Worm (Caenorhabditis elegans) whole organism, late embryonic: ENCODE results near the gene col-75.

Source experiments
- C38D4.7 ChIP-seq: fragments of 200-800 bp; sonication (Bioruptor generic); optimal IDR thresholded peaks from 2 replicates; lab custom pipeline; 2018; ENCODE audit warnings: mild to moderate bottlenecking, missing genetic modification characterization, moderate library complexity, missing compliant biosample characterization
- K09A11.1 ChIP-seq: sonication (generic microtip); optimal IDR thresholded peaks from 2 replicates; lab custom pipeline; 2017; ENCODE audit warnings: antibody characterized with exemption, mild to moderate bottlenecking, missing genetic modification characterization, missing compliant biosample characterization; ENCODE audit not compliant: insufficient read depth
- T23F11.4 ChIP-seq: fragments of 200-800 bp; sonication (Bioruptor generic); optimal IDR thresholded peaks from 2 replicates; lab custom pipeline; 2018; ENCODE audit warnings: mild to moderate bottlenecking, missing genetic modification characterization, missing compliant biosample characterization
- ama-1 ChIP-seq: fragments of 150-350 bp; optimal IDR thresholded peaks from 2 replicates; lab custom pipeline; 2014
- ceh-14 ChIP-seq: sonication (generic microtip); optimal IDR thresholded peaks from 2 replicates; lab custom pipeline; 2016; ENCODE audit warnings: missing genotype, missing genetic modification characterization, missing compliant biosample characterization
- ceh-19 ChIP-seq: fragments of 200-800 bp; sonication (Bioruptor generic); optimal IDR thresholded peaks from 2 replicates; lab custom pipeline; 2018; ENCODE audit warnings: mild to moderate bottlenecking, missing genetic modification characterization, missing compliant biosample characterization
- ceh-2 ChIP-seq: sonication (generic microtip); optimal IDR thresholded peaks from 2 replicates; lab custom pipeline; 2016; ENCODE audit warnings: missing genotype, missing genetic modification characterization, missing compliant biosample characterization
- ceh-6 ChIP-seq: fragments of 200-800 bp; sonication (Bioruptor generic); optimal IDR thresholded peaks from 2 replicates; lab custom pipeline; 2018; ENCODE audit warnings: mild to moderate bottlenecking, missing genetic modification characterization, missing compliant biosample characterization
- che-1 ChIP-seq: sonication (generic microtip); optimal IDR thresholded peaks from 2 replicates; lab custom pipeline; 2016; ENCODE audit warnings: mild to moderate bottlenecking, missing genetic modification characterization, missing compliant biosample characterization
- dmd-4 ChIP-seq: sonication (generic microtip); optimal IDR thresholded peaks from 2 replicates; lab custom pipeline; 2016; ENCODE audit warnings: borderline replicate concordance, missing genetic modification characterization, missing compliant biosample characterization
- dve-1 ChIP-seq: sonication (generic microtip); optimal IDR thresholded peaks from 2 replicates; lab custom pipeline; 2017; ENCODE audit warnings: antibody characterized with exemption, mild to moderate bottlenecking, missing genetic modification characterization, missing compliant biosample characterization
- elt-2 ChIP-seq: sonication (generic microtip); optimal IDR thresholded peaks from 2 replicates; lab custom pipeline; 2016; ENCODE audit warnings: missing genetic modification reagents, missing genetic modification characterization, missing compliant biosample characterization
- elt-4 ChIP-seq: sonication (generic microtip); optimal IDR thresholded peaks from 2 replicates; lab custom pipeline; 2016; ENCODE audit warnings: missing genetic modification characterization, missing compliant biosample characterization
- ets-4 ChIP-seq: sonication (generic microtip); optimal IDR thresholded peaks from 2 replicates; lab custom pipeline; 2016; ENCODE audit warnings: missing genetic modification characterization, missing compliant biosample characterization
- fax-1 ChIP-seq: sonication (generic microtip); optimal IDR thresholded peaks from 2 replicates; lab custom pipeline; 2016; ENCODE audit warnings: missing genotype, missing genetic modification characterization, missing compliant biosample characterization
- fkh-6 ChIP-seq: sonication (generic microtip); optimal IDR thresholded peaks from 2 replicates; lab custom pipeline; 2016; ENCODE audit warnings: missing genetic modification characterization, missing compliant biosample characterization
- gmeb-2 ChIP-seq: sonication (generic microtip); optimal IDR thresholded peaks from 2 replicates; lab custom pipeline; 2016; ENCODE audit warnings: missing genetic modification characterization, inconsistent platforms, missing compliant biosample characterization
- hlh-15 ChIP-seq: sonication (generic microtip); optimal IDR thresholded peaks from 2 replicates; lab custom pipeline; 2016; ENCODE audit warnings: missing genetic modification characterization, missing compliant biosample characterization
- hlh-30 ChIP-seq: sonication (generic microtip); optimal IDR thresholded peaks from 2 replicates; lab custom pipeline; 2017; ENCODE audit warnings: antibody characterized with exemption, missing genetic modification characterization, missing compliant biosample characterization; ENCODE audit not compliant: insufficient read depth
- hlh-8 ChIP-seq: sonication (generic microtip); optimal IDR thresholded peaks from 2 replicates; lab custom pipeline; 2016; ENCODE audit warnings: missing genotype, missing genetic modification characterization, missing compliant biosample characterization
- lin-11 ChIP-seq: fragments of 200-800 bp; sonication (Bioruptor generic); optimal IDR thresholded peaks from 2 replicates; lab custom pipeline; 2018; ENCODE audit warnings: mild to moderate bottlenecking, missing genetic modification characterization, missing compliant biosample characterization
- nfya-1 ChIP-seq: sonication (generic microtip); optimal IDR thresholded peaks from 2 replicates; lab custom pipeline; 2017; ENCODE audit warnings: missing genetic modification characterization, mild to moderate bottlenecking, missing compliant biosample characterization, antibody characterized with exemption, moderate library complexity
- nhr-232 ChIP-seq: sonication (generic microtip); optimal IDR thresholded peaks from 2 replicates; lab custom pipeline; 2016; ENCODE audit warnings: missing genetic modification characterization, missing compliant biosample characterization
- odd-2 ChIP-seq: sonication (generic microtip); optimal IDR thresholded peaks from 2 replicates; lab custom pipeline; 2017; ENCODE audit warnings: antibody characterized with exemption, mild to moderate bottlenecking, missing genetic modification characterization, missing compliant biosample characterization
- pat-9 ChIP-seq: fragments of 200-800 bp; sonication (Bioruptor generic); optimal IDR thresholded peaks from 2 replicates; lab custom pipeline; 2018; ENCODE audit warnings: mild to moderate bottlenecking, missing genetic modification characterization, moderate library complexity, missing compliant biosample characterization
- pha-2 ChIP-seq: sonication (generic microtip); optimal IDR thresholded peaks from 2 replicates; lab custom pipeline; 2017; ENCODE audit warnings: mild to moderate bottlenecking, missing genetic modification characterization, missing compliant biosample characterization
- pqm-1 ChIP-seq: sonication (generic microtip); optimal IDR thresholded peaks from 2 replicates; lab custom pipeline; 2016; ENCODE audit warnings: missing genetic modification characterization, missing compliant biosample characterization
- rnt-1 ChIP-seq: sonication (generic microtip); optimal IDR thresholded peaks from 2 replicates; lab custom pipeline; 2016; ENCODE audit warnings: missing genetic modification characterization, missing compliant biosample characterization
- syd-9 ChIP-seq: sonication (generic microtip); optimal IDR thresholded peaks from 2 replicates; lab custom pipeline; 2016; ENCODE audit warnings: mild to moderate bottlenecking, missing genetic modification characterization, moderate library complexity, missing compliant biosample characterization
- tbx-2 ChIP-seq: sonication (generic microtip); optimal IDR thresholded peaks from 2 replicates; lab custom pipeline; 2016; ENCODE audit warnings: missing genetic modification characterization, missing compliant biosample characterization
- tbx-7 ChIP-seq: sonication (generic microtip); optimal IDR thresholded peaks from 2 replicates; lab custom pipeline; 2016; ENCODE audit warnings: missing genotype, missing genetic modification characterization, missing compliant biosample characterization
- unc-55 ChIP-seq: sonication (generic microtip); optimal IDR thresholded peaks from 2 replicates; lab custom pipeline; 2017; ENCODE audit warnings: missing biosample characterization, missing genetic modification reagents, missing genetic modification characterization
- zip-5 ChIP-seq: sonication (generic microtip); optimal IDR thresholded peaks from 2 replicates; lab custom pipeline; 2016; ENCODE audit warnings: missing genetic modification characterization, missing compliant biosample characterization

col-75 gene

ce11 chrII:6383183-6383695 is 42.9 kb upstream of the col-75 start, which contains the start of gene F58F12.1 (continued):
- TF ChIP-seq ceh-2 (peak; percentile 88), tbx-2 (tag; lab: Kevin White, UChicago) (peak; percentile 88), pqm-1 (tag; lab: Kevin White, UChicago) (peak; percentile 14), gmeb-2 (tag; lab: Kevin White, UChicago) (peak; percentile 12), nfya-1 (tag; lab: Kevin White, UChicago) (peak; percentile 26), ets-4 (tag; lab: Kevin White, UChicago) (peak; percentile 82), syd-9 (tag; lab: Kevin White, UChicago) (no peak), fkh-6 (tag; lab: Kevin White, UChicago) (peak; percentile 35), rnt-1 (tag; lab: Kevin White, UChicago) (peak; percentile 57)

DNA sequence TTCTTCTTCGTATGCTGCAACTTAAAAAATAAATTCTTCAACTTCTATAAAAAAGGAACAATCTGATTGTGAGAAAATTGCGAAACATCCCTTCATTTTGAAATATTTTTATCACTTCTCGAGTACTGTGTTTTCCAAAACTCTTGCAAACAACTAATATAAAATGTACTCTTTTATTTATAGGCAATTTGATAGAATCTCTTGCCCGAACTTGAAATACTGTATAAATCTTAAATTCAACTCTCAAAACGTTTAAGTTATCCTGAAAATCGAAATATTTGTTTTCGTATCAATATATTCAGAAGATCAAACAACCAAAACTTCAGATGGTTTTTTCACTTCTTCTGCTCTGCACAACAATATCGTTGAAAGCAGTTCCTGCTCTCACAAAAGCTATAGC is 39.6 kb upstream of the col-75 start, which contains the start of gene F58F12.4:
F58F12.4 (plus strand) TSS at position 301 of the 400 bp plus-strand sequence.
- TF ChIP-seq tbx-7 (no peak), dmd-4 (no peak), gmeb-2 (tag; lab: Kevin White, UChicago) (no peak), hlh-30 (tag; lab: Kevin White, UChicago) (no peak), elt-4 (tag; lab: Kevin White, UChicago) (no peak), ama-1 (lab: Kevin White, UChicago) (no peak), elt-2 (no peak), ceh-14 (tag; lab: Kevin White, UChicago) (no peak), zip-5 (no peak), lin-11 (tag; lab: Kevin White, UChicago) (no peak), pha-2 (tag; lab: Kevin White, UChicago) (no peak)

DNA sequence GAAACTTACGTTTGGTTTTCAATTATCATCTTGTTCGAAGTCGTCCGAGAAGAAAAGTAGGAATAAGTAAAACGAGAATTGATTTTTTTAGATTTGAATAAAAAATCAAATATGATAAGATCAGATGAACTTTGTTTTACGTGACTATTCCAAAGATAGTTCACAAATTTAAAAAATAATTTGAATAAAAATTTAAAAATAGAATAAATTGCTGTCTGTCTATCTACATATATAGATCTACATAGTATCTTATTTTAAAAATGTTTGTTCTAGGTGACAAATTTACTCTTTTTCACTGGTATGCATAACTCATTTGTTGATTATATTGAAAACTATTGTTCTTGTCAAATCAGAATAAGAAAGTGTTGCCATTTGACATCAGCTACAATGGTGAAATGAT is 38.2 kb upstream of the col-75 start, which contains the start of gene F58F12.2:
F58F12.2 (minus strand) TSS at position 101 of the 400 bp plus-strand sequence.
- TF ChIP-seq hlh-8 (tag; lab: Kevin White, UChicago) (no peak), hlh-15 (no peak), T23F11.4 (GFP tag; lab: Kevin White, UChicago) (no peak), nhr-232 (tag; lab: Kevin White, UChicago) (no peak), ceh-19 (GFP tag; lab: Kevin White, UChicago) (no peak), hlh-30 (tag; lab: Kevin White, UChicago) (no peak), lin-11 (tag; lab: Kevin White, UChicago) (no peak), fax-1 (no peak), odd-2 (no peak), ceh-14 (tag; lab: Kevin White, UChicago) (no peak), K09A11.1 (no peak), ceh-6 (no peak), tbx-7 (no peak), pat-9 (no peak)

DNA sequence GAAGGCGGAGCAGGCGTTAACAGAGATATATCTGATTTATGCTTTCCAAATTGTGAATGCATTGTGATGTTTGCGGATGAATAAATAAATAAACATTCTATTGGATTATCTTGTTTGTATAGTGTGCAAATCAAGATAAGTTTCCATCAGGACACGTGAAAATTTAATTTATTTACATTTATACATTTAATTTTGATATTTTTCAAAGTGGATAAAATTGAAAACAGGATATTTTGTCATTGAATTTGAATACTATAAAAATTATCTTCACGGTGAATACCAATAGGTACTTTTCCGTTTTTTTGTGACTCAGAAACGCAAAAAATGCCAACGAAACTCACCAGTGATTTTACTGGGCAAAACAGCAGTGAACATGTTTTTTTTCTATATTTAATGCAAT is 34.9 kb upstream of the col-75 start, which contains the start of gene F58F12.3:
F58F12.3 (minus strand) TSS at position 101 of the 400 bp plus-strand sequence.
- TF ChIP-seq zip-5 (no peak), che-1 (tag; lab: Kevin White, UChicago) (no peak), C38D4.7 (GFP tag; lab: Kevin White, UChicago) (no peak), ceh-6 (no peak)

- no peak for TF ChIP-seq dve-1 (tag; lab: Kevin White, UChicago)
- TF ChIP-seq unc-55 (GFP tag; lab: Kevin White, UChicago), result peak; percentile 52
Observed at ce11 chrII:6394037-6394436, 32.1 kb upstream of the col-75 start.
